Fruit fly (Drosophila melanogaster) whole organism, embryonic: ENCODE measurements around the gene CG10710.
A peak's percentile ranks its signal among the peaks of the same experiment; 100 is the strongest.

Source experiments
- Asciz ChIP-seq: fragments of 200-800 bp; sonication (Bioruptor generic); optimal IDR thresholded peaks from 2 replicates; lab custom pipeline; 2017; ENCODE audit warnings: missing biosample characterization, mild to moderate bottlenecking, missing genetic modification characterization, missing genetic modification reagents
- Atf6 ChIP-seq: fragments of 200-800 bp; sonication (Bioruptor generic); IDR thresholded peaks from 2 replicates; pipeline ENCODE4 v1.3.6; 2022; ENCODE audit warnings: missing biosample characterization, missing genetic modification characterization
- B-H1 ChIP-seq: fragments of 200-800 bp; sonication (Bioruptor generic); IDR thresholded peaks from 3 replicates; pipeline ENCODE4 v1.3.6; 2022; ENCODE audit warnings: missing biosample characterization, missing genetic modification characterization
- Bgb ChIP-seq: fragments of 200-800 bp; sonication (Bioruptor generic); IDR thresholded peaks from 2 replicates; pipeline ENCODE4 v1.3.6; 2022; ENCODE audit warnings: missing biosample characterization, missing genetic modification characterization; ENCODE audit not compliant: partially characterized antibody
- CG10321 ChIP-seq: fragments of 200-800 bp; sonication (Bioruptor generic); IDR thresholded peaks from 2 replicates; pipeline ENCODE4 v1.3.6; 2022; ENCODE audit warnings: missing biosample characterization, missing genetic modification characterization
- CG10431 ChIP-seq: fragments of 200-800 bp; sonication (Bioruptor generic); optimal IDR thresholded peaks from 3 replicates; lab custom pipeline; 2018; ENCODE audit warnings: missing biosample characterization, mild to moderate bottlenecking, missing genetic modification characterization
- CG11696 ChIP-seq: fragments of 200-800 bp; sonication (Bioruptor generic); IDR thresholded peaks from 2 replicates; pipeline ENCODE4 v1.3.6; 2022; ENCODE audit warnings: missing biosample characterization, missing genetic modification characterization
- CG1233 ChIP-seq: fragments of 200-800 bp; sonication (Bioruptor generic); optimal IDR thresholded peaks from 4 replicates; lab custom pipeline; 2018; ENCODE audit warnings: missing biosample characterization, mild to moderate bottlenecking, missing genetic modification characterization
- CG13624 ChIP-seq: fragments of 200-800 bp; sonication (Bioruptor generic); optimal IDR thresholded peaks from 2 replicates; lab custom pipeline; 2016; ENCODE audit warnings: missing biosample characterization, missing genetic modification characterization
- CG15514 ChIP-seq: fragments of 200-800 bp; sonication (Bioruptor generic); optimal IDR thresholded peaks from 3 replicates; lab custom pipeline; 2017; ENCODE audit warnings: missing biosample characterization, missing genetic modification characterization, mild to moderate bottlenecking, moderate library complexity, missing genetic modification reagents
- CG16779 ChIP-seq: fragments of 200-800 bp; sonication (Bioruptor generic); IDR thresholded peaks from 2 replicates; pipeline ENCODE4 v1.3.6; 2022; ENCODE audit warnings: missing biosample characterization, missing genetic modification characterization
- CG17612 ChIP-seq: fragments of 200-800 bp; sonication (Bioruptor generic); IDR thresholded peaks from 2 replicates; pipeline ENCODE4 v1.3.6; 2022; ENCODE audit warnings: missing biosample characterization, missing genetic modification characterization
- CG30020 ChIP-seq: fragments of 200-800 bp; optimal IDR thresholded peaks from 2 replicates; lab custom pipeline; 2019; ENCODE audit warnings: missing biosample characterization, mild to moderate bottlenecking, missing genetic modification characterization, moderate library complexity
- CG32767 ChIP-seq: fragments of 200-800 bp; sonication (Bioruptor generic); IDR thresholded peaks from 2 replicates; pipeline ENCODE4 v1.3.6; 2022; ENCODE audit warnings: missing biosample characterization, missing genetic modification characterization
- CG42726 ChIP-seq: fragments of 200-800 bp; sonication (Bioruptor generic); IDR thresholded peaks from 2 replicates; pipeline ENCODE4 v1.3.6; 2022; ENCODE audit warnings: missing biosample characterization, missing genetic modification characterization; ENCODE audit not compliant: partially characterized antibody
- CG9215 ChIP-seq: fragments of 200-800 bp; sonication (Bioruptor generic); IDR thresholded peaks from 2 replicates; pipeline ENCODE4 v1.3.6; 2022; ENCODE audit warnings: missing biosample characterization, missing genetic modification characterization
- CG9437 ChIP-seq: fragments of 200-800 bp; sonication (Bioruptor generic); optimal IDR thresholded peaks from 2 replicates; lab custom pipeline; 2018; ENCODE audit warnings: missing biosample characterization, mild to moderate bottlenecking, missing genetic modification characterization
- Dek ChIP-seq: fragments of 200-800 bp; sonication (Bioruptor generic); optimal IDR thresholded peaks from 3 replicates; lab custom pipeline; 2019; ENCODE audit warnings: missing biosample characterization, mild to moderate bottlenecking, missing genetic modification characterization, moderate library complexity
- Dp ChIP-seq: fragments of 200-800 bp; sonication (Bioruptor generic); optimal IDR thresholded peaks from 2 replicates; lab custom pipeline; 2018; ENCODE audit warnings: missing biosample characterization, mild to moderate bottlenecking, missing genetic modification characterization, moderate library complexity
- Drgx ChIP-seq: fragments of 200-800 bp; sonication (Bioruptor generic); IDR thresholded peaks from 2 replicates; pipeline ENCODE4 v1.3.6; 2022; ENCODE audit warnings: missing biosample characterization, missing genetic modification characterization
- Fer2 ChIP-seq: fragments of 200-800 bp; sonication (Bioruptor generic); optimal IDR thresholded peaks from 2 replicates; lab custom pipeline; 2018; ENCODE audit warnings: missing biosample characterization, mild to moderate bottlenecking, missing genetic modification characterization, moderate library complexity
- HHEX ChIP-seq: fragments of 200-800 bp; sonication (Bioruptor generic); optimal IDR thresholded peaks from 3 replicates; lab custom pipeline; 2017; ENCODE audit warnings: missing biosample characterization, mild to moderate bottlenecking, missing genetic modification characterization, missing genetic modification reagents
- Rfx ChIP-seq: fragments of 200-800 bp; sonication (Bioruptor generic); IDR thresholded peaks from 2 replicates; pipeline ENCODE4 v1.3.6; 2022; ENCODE audit warnings: missing biosample characterization, missing genetic modification characterization
- Sox102F ChIP-seq: fragments of 200-800 bp; sonication (Bioruptor generic); optimal IDR thresholded peaks from 2 replicates; lab custom pipeline; 2018; ENCODE audit warnings: missing biosample characterization, mild to moderate bottlenecking, missing genetic modification characterization, moderate library complexity
- Sry-β ChIP-seq: fragments of 200-800 bp; sonication (Bioruptor generic); optimal IDR thresholded peaks from 2 replicates; lab custom pipeline; 2018; ENCODE audit warnings: missing biosample characterization, mild to moderate bottlenecking, missing genetic modification characterization, moderate library complexity
- Tbp ChIP-seq: fragments of >200 bp; optimal IDR thresholded peaks from 2 replicates; lab custom pipeline; 2018; ENCODE audit warnings: missing biosample characterization, missing genetic modification characterization
- ash1 ChIP-seq: fragments of 200-800 bp; sonication (Bioruptor generic); optimal IDR thresholded peaks from 2 replicates; lab custom pipeline; 2018; ENCODE audit warnings: missing biosample characterization, mild to moderate bottlenecking, missing genetic modification characterization
- bbx ChIP-seq: fragments of 200-800 bp; sonication (Bioruptor generic); IDR thresholded peaks from 2 replicates; pipeline ENCODE4 v1.3.6; 2022; ENCODE audit warnings: missing biosample characterization, missing genetic modification characterization; ENCODE audit not compliant: partially characterized antibody
- bsh ChIP-seq, 2 experiments: fragments of 200-800 bp; sonication (Bioruptor generic); optimal IDR thresholded peaks; 2 replicates each; lab custom pipeline; 2017 to 2018; ENCODE audit warnings: mild to moderate bottlenecking in 2 of 2, missing biosample characterization in 2 of 2, missing genetic modification characterization in 2 of 2, moderate library complexity in 1 of 2
- cato ChIP-seq: fragments of 200-800 bp; sonication (Bioruptor generic); optimal IDR thresholded peaks from 2 replicates; lab custom pipeline; 2016; ENCODE audit warnings: missing biosample characterization, missing genetic modification characterization, borderline replicate concordance
- chinmo ChIP-seq: fragments of 200-800 bp; sonication (Bioruptor generic); IDR thresholded peaks from 4 replicates; pipeline ENCODE4 v1.3.6; 2022; ENCODE audit warnings: missing biosample characterization, missing genetic modification characterization; ENCODE audit not compliant: partially characterized antibody
- crol ChIP-seq: fragments of 200-800 bp; sonication (Bioruptor generic); IDR thresholded peaks from 2 replicates; pipeline ENCODE4 v1.3.6; 2022; ENCODE audit warnings: missing biosample characterization, missing genetic modification characterization
- ems ChIP-seq: fragments of 200-800 bp; sonication (Bioruptor generic); optimal IDR thresholded peaks from 3 replicates; lab custom pipeline; 2016; ENCODE audit warnings: missing biosample characterization, missing genetic modification characterization
- hkb ChIP-seq, 2 experiments: fragments of 200-800 bp in 1 of 2; fragments of >200 bp in 1 of 2; sonication (Bioruptor generic) in 1 of 2; IDR thresholded peaks in 1 of 2; optimal IDR thresholded peaks in 1 of 2; 2 replicates each; pipeline versions ENCODE4 v1.3.6 to Lab custom; 2017 to 2022; ENCODE audit warnings: missing biosample characterization in 1 of 2, missing genetic modification characterization in 1 of 2
- inv ChIP-seq: fragments of 200-800 bp; sonication (Bioruptor generic); IDR thresholded peaks from 2 replicates; pipeline ENCODE4 v1.3.6; 2022; ENCODE audit warnings: missing biosample characterization, missing genetic modification characterization; ENCODE audit not compliant: partially characterized antibody
- lab ChIP-seq: fragments of 200-800 bp; sonication (Bioruptor generic); optimal IDR thresholded peaks from 3 replicates; lab custom pipeline; 2017; ENCODE audit warnings: missing biosample characterization, missing genetic modification characterization, mild to moderate bottlenecking, moderate library complexity, missing genetic modification reagents
- luna ChIP-seq: fragments of 200-800 bp; sonication (Bioruptor generic); optimal IDR thresholded peaks from 2 replicates; lab custom pipeline; 2016; ENCODE audit warnings: missing biosample characterization, missing genetic modification characterization
- slbo ChIP-seq: fragments of 200-800 bp; sonication (Bioruptor generic); IDR thresholded peaks from 2 replicates; pipeline ENCODE4 v1.3.6; 2022; ENCODE audit warnings: missing biosample characterization, missing genetic modification characterization
- sob ChIP-seq: fragments of 200-800 bp; sonication (Bioruptor generic); IDR thresholded peaks from 2 replicates; pipeline ENCODE4 v1.3.6; 2022; ENCODE audit warnings: missing biosample characterization, missing genetic modification characterization
- tna ChIP-seq: fragments of 200-800 bp; sonication (Bioruptor generic); IDR thresholded peaks from 2 replicates; pipeline ENCODE4 v1.3.6; 2022; ENCODE audit warnings: missing biosample characterization, missing genetic modification characterization; ENCODE audit not compliant: partially characterized antibody
- usp ChIP-seq: fragments of >200 bp; optimal IDR thresholded peaks from 2 replicates; lab custom pipeline; 2017; ENCODE audit warnings: missing biosample characterization, missing genetic modification characterization
- vfl ChIP-seq: fragments of 200-800 bp; sonication (Bioruptor generic); optimal IDR thresholded peaks from 2 replicates; lab custom pipeline; 2016; ENCODE audit warnings: missing biosample characterization, missing genetic modification characterization
- z ChIP-seq: fragments of 200-800 bp; sonication (Bioruptor generic); IDR thresholded peaks from 3 replicates; pipeline ENCODE4 v1.3.6; 2022; ENCODE audit warnings: missing biosample characterization, missing genetic modification characterization
- zfh2 ChIP-seq: fragments of 200-800 bp; sonication (Bioruptor generic); optimal IDR thresholded peaks from 2 replicates; lab custom pipeline; 2016; ENCODE audit warnings: missing biosample characterization, missing genetic modification characterization

CG10710 gene

dm6 chr3L:13478339-13479203 lies 40.8 kb downstream of the CG10710 start (continued):
- TF ChIP-seq CG9215 (GFP tag; lab: Robert Waterston, UW) (no peak), Dp (GFP tag; lab: Kevin White, UChicago) (no peak), ems (GFP tag; lab: Kevin White, UChicago) (no peak), ash1 (GFP tag; lab: Kevin White, UChicago) (no peak), Fer2 (tag; lab: Kevin White, UChicago) (no peak), zfh2 (GFP tag; lab: Kevin White, UChicago) (peak; percentile 24), vfl (GFP tag; lab: Kevin White, UChicago) (no peak), cato (GFP tag; lab: Kevin White, UChicago) (no peak), luna (GFP tag; lab: Kevin White, UChicago) (no peak), Sry-β (GFP tag; lab: Kevin White, UChicago) (no peak), lab (GFP tag; lab: Kevin White, UChicago) (peak; percentile 31), Sox102F (GFP tag; lab: Kevin White, UChicago) (no peak), Asciz (GFP tag; lab: Kevin White, UChicago) (no peak), sob (GFP tag; lab: Robert Waterston, UW) (no peak), usp (GFP tag; lab: Kevin White, UChicago) (no peak), CG1233 (GFP tag; lab: Kevin White, UChicago) (no peak), Drgx (GFP tag; lab: Robert Waterston, UW) (no peak), slbo (peak; percentile 67)

dm6 chr3L:13477453-13478184 lies 41.8 kb downstream of the CG10710 start, which contains the start of gene stv:
TSS of gene stv (plus strand) at chr3L:13477541.
- TF ChIP-seq CG15514 (GFP tag; lab: Kevin White, UChicago) (peak; percentile 2), CG9437 (GFP tag; lab: Kevin White, UChicago) (no peak), bsh (GFP tag; optimal IDR thresholded peaks at IDR 0.05; lab: Kevin White, UChicago) (no peak), CG10321 (GFP tag; lab: Robert Waterston, UW) (peak; percentile 29; the same call in 1 of the 2 replicates), CG17612 (GFP tag; lab: Robert Waterston, UW) (no peak), CG30020 (no peak), Dek (tag; lab: Kevin White, UChicago) (peak; percentile 34), slbo (peak; percentile 38; the same call in 1 of the 2 replicates), chinmo (GFP tag; lab: Robert Waterston, UW) (peak; percentile 87; the same call in 2 of the 4 replicates), hkb (optimal IDR thresholded peaks at IDR 0.05; lab: Kevin White, UChicago) (no peak), hkb (GFP tag; IDR thresholded peaks at IDR 0.05; lab: Robert Waterston, UW) (peak; percentile 42), Tbp (GFP tag; lab: Kevin White, UChicago) (no peak), Atf6 (peak; percentile 7; the same call in 1 of the 2 replicates), z (0 out of 3 replicates have a peak, but pooled peaks have one; percentile 31), CG10431 (peak; percentile 8), crol (peak; percentile 70), inv (GFP tag; lab: Robert Waterston, UW) (peak; percentile 6; the same call in 1 of the 2 replicates), B-H1 (peak; percentile 23; the same call in 1 of the 3 replicates), HHEX (GFP tag; lab: Kevin White, UChicago) (peak; percentile 12), bbx (0 out of 2 replicates have a peak, but pooled peaks have one; percentile 47), CG32767 (0 out of 2 replicates have a peak, but pooled peaks have one; percentile 10), CG16779 (GFP tag; lab: Robert Waterston, UW) (0 out of 2 replicates have a peak, but pooled peaks have one; percentile 5), tna (GFP tag; lab: Robert Waterston, UW) (peak; percentile 21; the same call in 1 of the 2 replicates), Bgb (GFP tag; lab: Robert Waterston, UW) (0 out of 2 replicates have a peak, but pooled peaks have one; percentile 31), CG42726 (peak; percentile 46; the same call in 1 of the 2 replicates), CG11696 (GFP tag; lab: Robert Waterston, UW) (peak; percentile 55; the same call in 1 of the 2 replicates), CG13624 (GFP tag; lab: Kevin White, UChicago) (no peak), Rfx (peak; percentile 45; the same call in 1 of the 2 replicates)
